Worm (Caenorhabditis elegans): ENCODE results near the gene spig-5.

DNA sequence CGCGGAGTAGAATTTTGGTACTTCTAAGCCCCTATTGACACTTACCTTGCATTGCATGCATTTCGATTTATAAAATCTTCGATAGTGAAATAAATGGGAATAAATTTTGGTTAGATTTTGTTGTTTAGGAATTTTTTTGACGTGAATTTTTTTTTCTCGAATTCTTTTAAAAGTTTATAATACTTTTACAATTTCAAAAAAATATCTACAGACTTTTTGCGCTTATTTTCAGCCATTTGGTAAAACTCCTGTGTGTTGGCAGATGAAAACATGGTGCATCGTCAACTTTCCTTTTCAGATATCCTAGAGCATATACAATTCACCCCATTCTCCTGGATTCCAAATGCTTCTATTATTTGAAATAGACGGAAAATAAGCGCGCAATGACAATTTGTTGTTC is 17.6 kb upstream of the spig-5 start, which contains the start of gene F14D7.18:
- TF ChIP-seq mep-1 (tag; optimal IDR thresholded peaks at IDR 0.05) (no peak), nhr-76 (tag; optimal IDR thresholded peaks at IDR 0.05) (no peak)
